Worm (Caenorhabditis elegans) whole organism, mixed stage, embryonic: ENCODE data around the gene F38B7.17.

Experiments used
- M03D4.4 ChIP-seq: sonication (generic microtip); optimal IDR thresholded peaks from 2 replicates; lab custom pipeline; 2017; ENCODE audit warnings: mild to moderate bottlenecking, missing genetic modification characterization, missing compliant biosample characterization
- bed-3 ChIP-seq: fragments of 200-800 bp; sonication (Bioruptor generic); optimal IDR thresholded peaks from 3 replicates; lab custom pipeline; 2018; ENCODE audit warnings: mild to moderate bottlenecking, missing genetic modification characterization, moderate library complexity, missing compliant biosample characterization
- blmp-1 ChIP-seq: fragments of 150-350 bp; optimal IDR thresholded peaks from 2 replicates; lab custom pipeline; 2014; ENCODE audit warnings: missing biosample characterization, missing genetic modification characterization
- ceh-43 ChIP-seq: fragments of 200-800 bp; sonication (Bioruptor generic); optimal IDR thresholded peaks from 2 replicates; lab custom pipeline; 2018; ENCODE audit warnings: mild to moderate bottlenecking, missing genetic modification characterization, moderate library complexity, missing compliant biosample characterization
- ces-1 ChIP-seq: fragments of 150-350 bp; optimal IDR thresholded peaks from 2 replicates; lab custom pipeline; 2014; ENCODE audit warnings: missing biosample characterization, missing genetic modification reagents, missing genetic modification characterization
- cnd-1 ChIP-seq: fragments of 200-800 bp; sonication (Bioruptor generic); optimal IDR thresholded peaks from 2 replicates; lab custom pipeline; 2018; ENCODE audit warnings: mild to moderate bottlenecking, missing genetic modification characterization, missing compliant biosample characterization
- drap-1 ChIP-seq: fragments of 200-800 bp; sonication (Bioruptor generic); optimal IDR thresholded peaks from 3 replicates; lab custom pipeline; 2018; ENCODE audit warnings: mild to moderate bottlenecking, missing genetic modification characterization, missing compliant biosample characterization
- elt-1 ChIP-seq: sonication (generic microtip); optimal IDR thresholded peaks from 2 replicates; lab custom pipeline; 2017; ENCODE audit warnings: missing genetic modification characterization, mild to moderate bottlenecking, missing compliant biosample characterization, antibody characterized with exemption, moderate library complexity, borderline replicate concordance; ENCODE audit not compliant: insufficient read depth
- elt-3 ChIP-seq: fragments of 150-350 bp; optimal IDR thresholded peaks from 2 replicates; lab custom pipeline; 2014; ENCODE audit warnings: missing biosample characterization, missing genetic modification characterization
- flh-1 ChIP-seq: fragments of 200-800 bp; sonication (Bioruptor generic); optimal IDR thresholded peaks from 2 replicates; lab custom pipeline; 2018; ENCODE audit warnings: mild to moderate bottlenecking, missing genetic modification characterization, moderate library complexity, missing compliant biosample characterization
- ham-2 ChIP-seq: fragments of 200-800 bp; sonication (Bioruptor generic); optimal IDR thresholded peaks from 2 replicates; lab custom pipeline; 2018; ENCODE audit warnings: mild to moderate bottlenecking, missing genetic modification characterization, missing compliant biosample characterization
- hlh-1 ChIP-seq: fragments of 150-350 bp; optimal IDR thresholded peaks from 2 replicates; lab custom pipeline; 2014; ENCODE audit warnings: missing biosample characterization, missing genetic modification reagents, missing genetic modification characterization
- lin-13 ChIP-seq: fragments of 150-350 bp; optimal IDR thresholded peaks from 2 replicates; lab custom pipeline; 2014; ENCODE audit warnings: missing biosample characterization, missing genetic modification characterization
- lin-32 ChIP-seq: fragments of 200-800 bp; sonication (Bioruptor generic); optimal IDR thresholded peaks from 2 replicates; lab custom pipeline; 2018; ENCODE audit warnings: mild to moderate bottlenecking, missing genetic modification characterization, missing compliant biosample characterization
- lsy-2 ChIP-seq: fragments of 150-350 bp; optimal IDR thresholded peaks from 2 replicates; lab custom pipeline; 2014; ENCODE audit warnings: missing biosample characterization, missing genetic modification characterization
- mab-5 ChIP-seq: fragments of 150-350 bp; optimal IDR thresholded peaks from 2 replicates; lab custom pipeline; 2014; ENCODE audit warnings: missing biosample characterization, missing genetic modification characterization
- mep-1 ChIP-seq: fragments of 150-350 bp; optimal IDR thresholded peaks from 2 replicates; lab custom pipeline; 2017; ENCODE audit warnings: missing biosample characterization, missing genetic modification reagents, missing genetic modification characterization, inconsistent platforms
- nhr-12 ChIP-seq: fragments of 150-350 bp; optimal IDR thresholded peaks from 2 replicates; lab custom pipeline; 2014; ENCODE audit warnings: missing biosample characterization, missing genetic modification characterization
- nhr-2 ChIP-seq: fragments of 150-350 bp; optimal IDR thresholded peaks from 2 replicates; lab custom pipeline; 2014; ENCODE audit warnings: missing biosample characterization, missing genetic modification characterization
- nhr-237 ChIP-seq: fragments of 150-350 bp; optimal IDR thresholded peaks from 2 replicates; lab custom pipeline; 2014; ENCODE audit warnings: missing biosample characterization, missing genetic modification characterization
- nhr-28 ChIP-seq: fragments of 150-350 bp; optimal IDR thresholded peaks from 2 replicates; lab custom pipeline; 2014; ENCODE audit warnings: missing biosample characterization, missing genetic modification characterization
- nhr-76 ChIP-seq: sonication (generic microtip); optimal IDR thresholded peaks from 2 replicates; lab custom pipeline; 2017; ENCODE audit warnings: missing biosample characterization, missing genetic modification characterization
- pha-4 ChIP-seq: fragments of 150-350 bp; optimal IDR thresholded peaks from 2 replicates; lab custom pipeline; 2018; ENCODE audit warnings: missing biosample characterization, missing genetic modification reagents, missing genetic modification characterization
- sem-2 ChIP-seq: fragments of 200-800 bp; sonication (Bioruptor generic); optimal IDR thresholded peaks from 2 replicates; lab custom pipeline; 2018; ENCODE audit warnings: mild to moderate bottlenecking, missing genetic modification characterization, missing compliant biosample characterization
- snpc-4 ChIP-seq: fragments of 150-350 bp; optimal IDR thresholded peaks from 2 replicates; lab custom pipeline; 2014; ENCODE audit warnings: missing biosample characterization, missing genetic modification characterization
- sptf-1 ChIP-seq: sonication (generic microtip); optimal IDR thresholded peaks from 2 replicates; lab custom pipeline; 2017; ENCODE audit warnings: mild to moderate bottlenecking, missing genetic modification characterization, moderate library complexity, missing compliant biosample characterization
- tbx-8 ChIP-seq: fragments of 200-800 bp; sonication (Bioruptor generic); optimal IDR thresholded peaks from 2 replicates; lab custom pipeline; 2018; ENCODE audit warnings: mild to moderate bottlenecking, missing genetic modification characterization, moderate library complexity, missing compliant biosample characterization
- unc-120 ChIP-seq: sonication (generic microtip); optimal IDR thresholded peaks from 2 replicates; lab custom pipeline; 2017; ENCODE audit warnings: missing genetic modification characterization, missing compliant biosample characterization; ENCODE audit not compliant: poor library complexity, severe bottlenecking
- unc-39 ChIP-seq: fragments of 150-350 bp; optimal IDR thresholded peaks from 2 replicates; lab custom pipeline; 2014; ENCODE audit warnings: missing biosample characterization, missing genetic modification characterization
- unc-62 ChIP-seq: fragments of 150-350 bp; optimal IDR thresholded peaks from 2 replicates; lab custom pipeline; 2014; ENCODE audit warnings: missing biosample characterization, missing genetic modification reagents, missing genetic modification characterization
- zip-8 ChIP-seq: fragments of 150-350 bp; optimal IDR thresholded peaks from 2 replicates; lab custom pipeline; 2014; ENCODE audit warnings: missing biosample characterization, missing genetic modification characterization
- ztf-11 ChIP-seq: fragments of 150-350 bp; optimal IDR thresholded peaks from 2 replicates; lab custom pipeline; 2014; ENCODE audit warnings: missing biosample characterization, missing genetic modification characterization

F38B7.17 gene

DNA sequence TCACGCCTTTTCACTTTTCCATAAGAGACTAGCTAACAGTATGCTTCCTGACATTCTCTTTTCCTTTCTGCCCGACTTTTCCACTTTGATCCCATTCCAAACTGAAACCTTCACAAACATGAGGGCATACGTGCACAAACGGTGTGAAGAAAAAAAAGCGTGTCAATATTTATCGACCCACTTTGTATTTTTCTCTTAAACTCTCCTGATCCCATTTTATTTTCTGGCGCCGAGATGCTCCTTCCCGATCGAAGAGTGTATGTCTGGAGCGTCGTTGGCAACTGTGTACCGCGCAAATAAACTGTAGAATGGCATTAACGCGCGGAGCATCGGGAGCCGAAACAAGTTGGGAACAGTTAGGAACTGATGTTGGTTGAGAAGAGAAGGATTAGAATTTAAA is 19.2 kb downstream of the F38B7.17 start:
- TF ChIP-seq bed-3 (no peak), nhr-237 (tag; lab: Kevin White, UChicago) (peak; percentile 27), elt-3 (tag; lab: Kevin White, UChicago) (no peak), M03D4.4 (tag; lab: Kevin White, UChicago) (no peak), lsy-2 (tag; lab: Kevin White, UChicago) (no peak), snpc-4 (tag; lab: Kevin White, UChicago) (no peak)

DNA sequence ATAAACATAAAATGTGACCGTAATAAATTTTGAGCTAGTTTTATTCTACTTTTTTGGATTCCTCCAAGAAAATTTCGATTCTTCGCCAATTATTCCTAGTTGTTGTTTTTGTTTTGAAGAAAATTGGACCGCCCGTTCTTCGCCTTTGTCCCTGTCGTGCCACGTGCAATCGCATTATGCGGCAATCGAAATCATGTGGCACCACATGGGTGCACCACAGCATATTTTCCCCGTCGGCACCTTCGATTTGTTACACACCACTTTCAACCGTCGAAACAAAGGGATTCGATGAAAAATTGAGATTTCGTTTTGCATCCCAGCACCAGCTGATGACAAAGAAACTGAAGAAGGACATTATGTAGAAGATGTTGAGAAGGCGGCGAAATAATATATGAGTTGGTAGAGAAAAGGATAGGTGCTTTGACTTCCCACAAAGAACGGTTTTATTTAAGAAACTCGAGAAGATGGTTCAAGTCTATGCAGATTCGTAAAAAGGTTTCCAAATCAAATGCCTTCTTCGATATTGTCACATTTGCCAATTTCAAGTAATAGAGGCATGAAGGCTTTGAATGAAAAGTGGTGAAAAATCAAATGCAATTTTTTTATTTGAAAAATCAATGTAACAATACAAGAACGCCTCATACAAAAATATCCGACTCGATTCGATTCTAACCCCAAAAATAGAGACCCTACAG is 20.0 kb downstream of the F38B7.17 start:
- TF ChIP-seq bed-3 (no peak), unc-120 (tag; lab: Kevin White, UChicago) (peak; percentile 19), nhr-76 (tag; lab: Kevin White, UChicago) (no peak), hlh-1 (tag; lab: Kevin White, UChicago) (peak; percentile 11), tbx-8 (GFP tag; lab: Kevin White, UChicago) (no peak)

ce11 chrV:11527531-11527930 is 21.2 kb downstream of the F38B7.17 start, which contains the start of gene ccch-1:
Gene ccch-1 (plus strand): TSS chrV:11527831.
- TF ChIP-seq drap-1 (GFP tag; lab: Kevin White, UChicago) (no peak), sem-2 (GFP tag; lab: Kevin White, UChicago) (no peak), cnd-1 (tag; lab: Kevin White, UChicago) (no peak), unc-39 (tag; lab: Kevin White, UChicago) (no peak), tbx-8 (GFP tag; lab: Kevin White, UChicago) (no peak), ham-2 (GFP tag; lab: Kevin White, UChicago) (no peak), lin-32 (no peak), ztf-11 (tag; lab: Kevin White, UChicago) (no peak), lin-13 (tag; lab: Kevin White, UChicago) (no peak), nhr-237 (tag; lab: Kevin White, UChicago) (no peak), unc-62 (GFP tag; lab: Kevin White, UChicago) (no peak), nhr-12 (no peak), elt-1 (tag; lab: Kevin White, UChicago) (no peak), mep-1 (tag; lab: Kevin White, UChicago) (no peak)

DNA sequence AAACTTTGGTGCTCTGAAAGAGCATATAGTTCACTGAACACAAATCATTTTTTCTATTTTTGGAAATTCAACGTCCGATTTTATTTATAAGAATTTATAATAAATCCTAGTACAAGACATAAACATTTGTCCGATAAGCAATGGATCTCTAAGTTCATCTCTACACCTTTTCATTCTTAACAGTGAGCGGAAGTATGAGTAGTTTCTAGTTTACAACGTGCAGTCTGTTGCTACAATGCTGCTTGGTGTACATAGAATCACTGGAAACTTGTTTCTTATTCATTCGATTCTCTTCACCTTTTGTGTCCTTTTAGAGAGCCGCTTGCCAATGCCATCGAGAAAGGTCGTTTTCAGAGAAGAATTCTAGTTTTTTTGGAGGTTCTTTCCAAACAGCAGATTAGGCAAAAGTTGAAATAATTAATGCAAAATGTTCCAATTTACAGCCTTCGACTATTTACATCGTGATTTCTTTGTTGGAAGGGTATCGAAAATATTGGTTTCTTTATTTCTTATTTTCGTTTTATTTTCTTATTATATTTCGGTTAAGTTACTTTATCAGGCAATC is 21.8 kb downstream of the F38B7.17 start:
- no peak for TF ChIP-seq zip-8 (tag; lab: Kevin White, UChicago)
- TF ChIP-seq nhr-76 (tag; lab: Kevin White, UChicago), result no peak
- no peak for TF ChIP-seq bed-3
- no peak for TF ChIP-seq unc-39 (tag; lab: Kevin White, UChicago)
- no peak for TF ChIP-seq unc-62 (GFP tag; lab: Kevin White, UChicago)
- no peak for TF ChIP-seq sem-2 (GFP tag; lab: Kevin White, UChicago)
- no peak for TF ChIP-seq blmp-1
- no peak for TF ChIP-seq nhr-2
- TF ChIP-seq pha-4 (tag; lab: Kevin White, UChicago), result no peak
- TF ChIP-seq nhr-12, result no peak
- TF ChIP-seq lin-32, result no peak
- no peak for TF ChIP-seq drap-1 (GFP tag; lab: Kevin White, UChicago)
- no peak for TF ChIP-seq elt-1 (tag; lab: Kevin White, UChicago)
- no peak for TF ChIP-seq ceh-43 (GFP tag; lab: Kevin White, UChicago)
- TF ChIP-seq flh-1, result no peak
- TF ChIP-seq sptf-1, result no peak
- TF ChIP-seq ces-1 (GFP tag; lab: Kevin White, UChicago), result no peak
- TF ChIP-seq nhr-237 (tag; lab: Kevin White, UChicago), result no peak
- no peak for TF ChIP-seq nhr-28 (tag; lab: Kevin White, UChicago)
- no peak for TF ChIP-seq mab-5 (tag; lab: Kevin White, UChicago)
